Fruit fly (Drosophila melanogaster): ENCODE data around the gene CG11786.

The CG11786 gene

DNA sequence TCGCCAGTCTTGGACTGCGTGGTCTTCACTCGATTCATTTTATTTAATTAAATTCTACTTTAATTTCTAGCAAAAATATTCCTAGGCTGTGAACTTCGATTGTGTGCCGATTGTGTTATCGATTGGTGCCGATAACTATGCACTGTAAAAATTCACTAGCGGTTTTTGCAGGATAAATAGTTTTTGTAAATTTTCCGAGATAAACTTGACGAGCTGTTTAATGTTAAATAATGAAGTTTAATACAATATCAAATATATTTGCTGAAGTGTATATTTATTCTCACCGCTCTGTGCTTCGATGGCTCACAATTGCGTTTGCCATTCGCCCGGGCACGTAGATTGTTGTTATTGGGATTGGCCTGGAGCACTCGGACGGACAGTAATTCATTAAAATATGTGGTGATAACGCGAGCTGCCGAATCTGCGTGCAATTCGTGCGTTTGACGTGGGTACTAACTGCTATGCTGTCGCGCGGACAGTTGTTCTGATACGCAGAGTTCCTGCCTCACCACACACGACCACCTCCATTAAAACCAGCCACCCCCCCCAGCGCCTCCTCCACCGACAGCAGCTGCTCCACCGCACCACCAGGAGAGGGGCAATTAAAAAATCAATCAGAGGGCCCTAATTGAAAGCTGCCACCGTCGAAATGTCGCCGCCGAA lies 21.1 kb upstream of the CG11786 start, which contains the start of the genes EMC6 and Hr96 (continued):
- no peak for TF ChIP-seq yki (optimal IDR thresholded peaks at IDR 0.05)
- peak; percentile 93 for TF ChIP-seq Gug (GFP tag; IDR thresholded peaks at IDR 0.05)
- TF ChIP-seq mam (GFP tag; optimal IDR thresholded peaks at IDR 0.05) = peak; percentile 96
- TF ChIP-seq CG6254 (GFP tag; optimal IDR thresholded peaks at IDR 0.05) = peak; percentile 78
- TF ChIP-seq CG6765 (GFP tag; optimal IDR thresholded peaks at IDR 0.05) = peak; percentile 73
- peak; percentile 87 for TF ChIP-seq CG8388 (GFP tag; optimal IDR thresholded peaks at IDR 0.05)
- no peak for TF ChIP-seq gro (GFP tag; optimal IDR thresholded peaks at IDR 0.05)
- TF ChIP-seq Atf3 (GFP tag; optimal IDR thresholded peaks at IDR 0.05) = peak; percentile 91
- TF ChIP-seq nau (GFP tag; optimal IDR thresholded peaks at IDR 0.05) = no peak
- peak; percentile 95 for TF ChIP-seq zfh2 (GFP tag; optimal IDR thresholded peaks at IDR 0.05)
- peak; percentile 77 for TF ChIP-seq Poxn (GFP tag; IDR thresholded peaks at IDR 0.05)
- TF ChIP-seq org-1 (GFP tag; optimal IDR thresholded peaks at IDR 0.05) = peak; percentile 78
- no peak for TF ChIP-seq br (optimal IDR thresholded peaks at IDR 0.05)
- peak; percentile 93 for TF ChIP-seq pum (GFP tag; optimal IDR thresholded peaks at IDR 0.05)
- peak; percentile 92 for TF ChIP-seq tgo (GFP tag; IDR thresholded peaks at IDR 0.05)
- TF ChIP-seq Lim3 (GFP tag; IDR thresholded peaks at IDR 0.05) = peak; percentile 72
- TF ChIP-seq CG10321 (GFP tag; IDR thresholded peaks at IDR 0.05) = peak; percentile 75
- TF ChIP-seq CG14050 (GFP tag; IDR thresholded peaks at IDR 0.05) = peak; percentile 91
- peak; percentile 80 for TF ChIP-seq NC2α (GFP tag; optimal IDR thresholded peaks at IDR 0.05)
- peak; percentile 82 for TF ChIP-seq CG9876 (GFP tag; optimal IDR thresholded peaks at IDR 0.05)
- peak; percentile 64; the same call in 2 of the 3 replicates for TF ChIP-seq CG34224 (GFP tag; IDR thresholded peaks at IDR 0.05; ENCODE audit: partially characterized antibody)
- TF ChIP-seq CG11456 (GFP tag; IDR thresholded peaks at IDR 0.05) = peak; percentile 97
- TF ChIP-seq eyg (GFP tag; optimal IDR thresholded peaks at IDR 0.05) = peak; percentile 88
- peak; percentile 88 for TF ChIP-seq MTF-1 (GFP tag; optimal IDR thresholded peaks at IDR 0.05; ENCODE audit: borderline replicate concordance)
- peak; percentile 91 for TF ChIP-seq fd96Cb (tag; optimal IDR thresholded peaks at IDR 0.05)
- TF ChIP-seq fru (optimal IDR thresholded peaks at IDR 0.05) = no peak
- TF ChIP-seq chif (GFP tag; optimal IDR thresholded peaks at IDR 0.05) = peak; percentile 89 to 94
- TF ChIP-seq CG11093 (GFP tag; IDR thresholded peaks at IDR 0.05) = peak; percentile 75; the same call in 2 of the 3 replicates
- peak; percentile 66 for TF ChIP-seq CG31365 (tag; optimal IDR thresholded peaks at IDR 0.05)
- TF ChIP-seq Lpt (GFP tag; optimal IDR thresholded peaks at IDR 0.05) = no peak
- peak; percentile 79 for TF ChIP-seq CG30020 (tag; optimal IDR thresholded peaks at IDR 0.05)
- TF ChIP-seq otp (GFP tag; IDR thresholded peaks at IDR 0.05) = peak; percentile 92
- TF ChIP-seq D19B (GFP tag; optimal IDR thresholded peaks at IDR 0.05) = peak; percentile 81
- peak; percentile 61 to 95 for TF ChIP-seq bsh (GFP tag; optimal IDR thresholded peaks at IDR 0.05)
- peak; percentile 78 for TF ChIP-seq Dll (GFP tag; IDR thresholded peaks at IDR 0.05; ENCODE audit: partially characterized antibody)
- peak; percentile 87 for TF ChIP-seq tap (tag; optimal IDR thresholded peaks at IDR 0.05)
- peak; percentile 89 for TF ChIP-seq Taf1 (GFP tag; IDR thresholded peaks at IDR 0.05)
- TF ChIP-seq CG18262 (tag; optimal IDR thresholded peaks at IDR 0.05) = peak; percentile 89
- TF ChIP-seq Doc3 (GFP tag; IDR thresholded peaks at IDR 0.05; ENCODE audit: partially characterized antibody) = peak; percentile 55; the same call in 1 of the 3 replicates
- peak; percentile 93 for TF ChIP-seq Oaz (GFP tag; IDR thresholded peaks at IDR 0.05)
- peak; percentile 93 for TF ChIP-seq CG8924 (tag; optimal IDR thresholded peaks at IDR 0.05)
- TF ChIP-seq bbx (GFP tag; IDR thresholded peaks at IDR 0.05; ENCODE audit: partially characterized antibody) = peak; percentile 59
- TF ChIP-seq zfh1 (GFP tag; IDR thresholded peaks at IDR 0.05) = peak; percentile 96
- peak; percentile 84 for TF ChIP-seq salm (tag; optimal IDR thresholded peaks at IDR 0.05)
- peak; percentile 93 for TF ChIP-seq CG10366 (GFP tag; IDR thresholded peaks at IDR 0.05)
- TF ChIP-seq cwo (GFP tag; optimal IDR thresholded peaks at IDR 0.05) = peak; percentile 82
- TF ChIP-seq CG15514 (GFP tag; optimal IDR thresholded peaks at IDR 0.05) = peak; percentile 92
- TF ChIP-seq CG9437 (GFP tag; optimal IDR thresholded peaks at IDR 0.05) = peak; percentile 71
- TF ChIP-seq CG3838 (GFP tag; optimal IDR thresholded peaks at IDR 0.05) = peak; percentile 89
- TF ChIP-seq CG11695 (GFP tag; IDR thresholded peaks at IDR 0.05) = peak; percentile 87
- TF ChIP-seq jigr1 (GFP tag; IDR thresholded peaks at IDR 0.05) = peak; percentile 62; the same call in 2 of the 3 replicates

Measured in whole organism, embryonic.